Worm (Caenorhabditis elegans): Measurements from ENCODE around the gene F28H7.7.

ce11 chrV:10793498-10793897 lies 39.5 kb upstream of the F28H7.7 start, which contains the start of gene ule-3:
- TF ChIP-seq ama-1 (optimal IDR thresholded peaks at IDR 0.05) (no peak), lim-6 (tag; optimal IDR thresholded peaks at IDR 0.05) (no peak), tbx-7 (tag; optimal IDR thresholded peaks at IDR 0.05) (no peak), ceh-6 (GFP tag; optimal IDR thresholded peaks at IDR 0.05) (no peak)
